Worm (Caenorhabditis elegans) whole organism, early embryonic: ENCODE measurements around the gene trcs-1.

Source experiments
- aly-1 ChIP-seq: sonication (generic microtip); optimal IDR thresholded peaks from 2 replicates; lab custom pipeline; 2016; ENCODE audit warnings: missing genetic modification characterization, missing compliant biosample characterization
- ceh-36 ChIP-seq: sonication (generic microtip); optimal IDR thresholded peaks from 2 replicates; lab custom pipeline; 2016; ENCODE audit warnings: missing genetic modification characterization, inconsistent platforms, missing compliant biosample characterization
- hmg-4 ChIP-seq: fragments of 200-800 bp; sonication (Bioruptor generic); optimal IDR thresholded peaks from 2 replicates; lab custom pipeline; 2018; ENCODE audit warnings: mild to moderate bottlenecking, missing genetic modification characterization, missing compliant biosample characterization
- hnd-1 ChIP-seq: sonication (generic microtip); optimal IDR thresholded peaks from 2 replicates; lab custom pipeline; 2016; ENCODE audit warnings: missing genetic modification characterization, missing compliant biosample characterization
- pes-1 ChIP-seq: fragments of 200-800 bp; sonication (Bioruptor generic); IDR thresholded peaks from 2 replicates; pipeline ENCODE4 v1.3.6; 2022; ENCODE audit warnings: missing genetic modification reagents, missing genetic modification characterization, missing compliant biosample characterization
- scrt-1 ChIP-seq: fragments of 200-800 bp; sonication (Bioruptor generic); IDR thresholded peaks from 2 replicates; pipeline ENCODE4 v1.3.6; 2022; ENCODE audit warnings: missing genetic modification characterization, missing compliant biosample characterization

DNA sequence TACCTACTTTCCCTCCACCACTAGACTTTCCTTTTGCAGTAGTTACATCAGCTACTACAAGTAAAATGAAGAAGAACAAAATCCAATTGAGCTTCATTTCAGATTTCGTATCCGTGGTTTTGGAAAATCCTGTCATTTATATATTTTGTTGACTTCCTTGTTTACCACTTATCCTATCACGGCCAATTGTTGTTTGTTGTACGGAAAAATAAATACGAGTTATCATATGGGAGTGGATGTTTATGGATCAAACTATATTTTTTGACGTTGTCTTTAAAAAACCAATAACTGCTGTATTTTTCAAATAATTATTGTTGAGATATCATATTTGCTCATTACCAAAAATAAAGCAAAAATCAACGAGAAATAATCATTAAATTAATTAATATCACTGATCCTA is 34.6 kb upstream of the trcs-1 start, which contains the start of gene W09C2.9:
- TF ChIP-seq hnd-1 (tag; lab: Kevin White, UChicago) (no peak), aly-1 (tag; lab: Kevin White, UChicago) (no peak), scrt-1 (GFP tag; lab: Robert Waterston, UW) (no peak), ceh-36 (tag; lab: Kevin White, UChicago) (no peak), pes-1 (GFP tag; lab: Robert Waterston, UW) (no peak), hmg-4 (GFP tag; lab: Kevin White, UChicago) (no peak)
